Fruit fly (Drosophila melanogaster) whole organism, adult: ENCODE measurements around the gene Saf6.

Experiments used
- CG11617 ChIP-seq: fragments of 200-800 bp; sonication (Bioruptor generic); optimal IDR thresholded peaks from 2 replicates; lab custom pipeline; 2017; ENCODE audit warnings: mild to moderate bottlenecking, missing biosample characterization, missing genetic modification reagents, missing genetic modification characterization
- CG12768 ChIP-seq: fragments of 200-800 bp; sonication (Bioruptor generic); optimal IDR thresholded peaks from 2 replicates; lab custom pipeline; 2017; ENCODE audit warnings: missing biosample characterization, missing genetic modification characterization, mild to moderate bottlenecking, moderate library complexity, missing genetic modification reagents
- CG14711 ChIP-seq: fragments of 200-800 bp; sonication (Bioruptor generic); optimal IDR thresholded peaks from 2 replicates; lab custom pipeline; 2018; ENCODE audit warnings: missing biosample characterization, mild to moderate bottlenecking, missing genetic modification characterization, moderate library complexity
- CG1620 ChIP-seq: fragments of 200-800 bp; sonication (Bioruptor generic); optimal IDR thresholded peaks from 2 replicates; lab custom pipeline; 2016; ENCODE audit warnings: missing biosample characterization, missing genetic modification characterization
- CG33017 ChIP-seq: fragments of 200-800 bp; sonication (Bioruptor generic); optimal IDR thresholded peaks from 2 replicates; lab custom pipeline; 2018; ENCODE audit warnings: missing biosample characterization, mild to moderate bottlenecking, missing genetic modification characterization, moderate library complexity
- CG5204 ChIP-seq: fragments of 200-800 bp; sonication (Bioruptor generic); optimal IDR thresholded peaks from 2 replicates; lab custom pipeline; 2016; ENCODE audit warnings: missing biosample characterization, missing genetic modification characterization
- CG7045 ChIP-seq: fragments of 200-800 bp; sonication (Bioruptor generic); optimal IDR thresholded peaks from 2 replicates; lab custom pipeline; 2017; ENCODE audit warnings: missing biosample characterization, mild to moderate bottlenecking, missing genetic modification characterization
- CG7101 ChIP-seq: fragments of 200-800 bp; sonication (Bioruptor generic); optimal IDR thresholded peaks from 2 replicates; lab custom pipeline; 2018; ENCODE audit warnings: missing biosample characterization, mild to moderate bottlenecking, missing genetic modification characterization, moderate library complexity
- Clk ChIP-seq: fragments of 200-800 bp; sonication (Bioruptor generic); optimal IDR thresholded peaks from 2 replicates; lab custom pipeline; 2017; ENCODE audit warnings: missing biosample characterization, missing genetic modification characterization
- Crg-1 ChIP-seq: fragments of 200-800 bp; sonication (Bioruptor generic); optimal IDR thresholded peaks from 2 replicates; lab custom pipeline; 2016; ENCODE audit warnings: missing biosample characterization, missing genetic modification characterization
- Hr96 ChIP-seq: fragments of 200-800 bp; sonication (Bioruptor generic); optimal IDR thresholded peaks from 2 replicates; lab custom pipeline; 2016; ENCODE audit warnings: missing biosample characterization, missing genetic modification characterization
- Mnt ChIP-seq: fragments of 200-800 bp; sonication (Bioruptor generic); optimal IDR thresholded peaks from 2 replicates; lab custom pipeline; 2016; ENCODE audit warnings: missing biosample characterization, mild to moderate bottlenecking, missing genetic modification characterization
- bab1 ChIP-seq: fragments of 200-800 bp; sonication (Bioruptor generic); optimal IDR thresholded peaks from 3 replicates; lab custom pipeline; 2019; ENCODE audit warnings: missing biosample characterization, mild to moderate bottlenecking, missing genetic modification characterization, moderate library complexity
- cic ChIP-seq: fragments of 200-800 bp; sonication (Bioruptor generic); optimal IDR thresholded peaks from 2 replicates; lab custom pipeline; 2017; ENCODE audit warnings: missing biosample characterization, mild to moderate bottlenecking, missing genetic modification characterization, moderate library complexity
- cnc ChIP-seq, 2 experiments: fragments of >200 bp; optimal IDR thresholded peaks; 2 replicates each; lab custom pipeline; 2017
- kay ChIP-seq: fragments of 200-800 bp; sonication (Bioruptor generic); peaks from one replicate; lab custom pipeline; 2016; ENCODE audit warnings: missing biosample characterization, missing genetic modification characterization, borderline replicate concordance
- ovo ChIP-seq: fragments of 200-800 bp; sonication (Bioruptor generic); optimal IDR thresholded peaks from 2 replicates; lab custom pipeline; 2016; ENCODE audit warnings: missing biosample characterization, missing genetic modification characterization
- pad ChIP-seq: fragments of 200-800 bp; sonication (Bioruptor generic); optimal IDR thresholded peaks from 3 replicates; lab custom pipeline; 2017; ENCODE audit warnings: missing biosample characterization, missing genetic modification characterization, mild to moderate bottlenecking, moderate library complexity, missing genetic modification reagents
- tj ChIP-seq: fragments of 200-800 bp; sonication (Bioruptor generic); optimal IDR thresholded peaks from 3 replicates; lab custom pipeline; 2017; ENCODE audit warnings: missing biosample characterization, mild to moderate bottlenecking, missing genetic modification characterization, moderate library complexity
- toe ChIP-seq: fragments of 200-800 bp; sonication (Bioruptor generic); optimal IDR thresholded peaks from 2 replicates; lab custom pipeline; 2016; ENCODE audit warnings: missing biosample characterization, missing genetic modification characterization

Gene Saf6

DNA sequence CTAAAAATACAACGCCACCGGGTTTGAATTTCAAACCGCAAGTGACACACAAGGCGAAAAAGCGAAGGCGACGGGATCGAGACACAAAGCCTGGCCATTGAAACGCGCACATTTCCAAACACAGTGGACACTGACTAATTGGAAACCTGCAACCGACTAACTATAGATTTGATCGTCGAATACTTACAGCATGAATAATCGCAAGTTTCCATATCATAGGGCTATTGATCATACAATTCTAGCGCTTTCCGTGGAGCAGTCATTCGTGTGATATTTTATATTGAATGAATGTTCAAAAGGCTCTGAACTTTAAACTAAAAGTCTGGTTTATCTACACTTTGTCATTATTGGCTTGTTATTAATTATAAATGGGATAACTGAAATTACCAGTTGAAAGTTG, 27.6 kb upstream of the Saf6 start:
- peak; percentile 39 for TF ChIP-seq CG11617 (GFP tag; lab: Kevin White, UChicago)
- TF ChIP-seq pad (GFP tag; lab: Kevin White, UChicago) = no peak
- no peak for TF ChIP-seq CG33017 (tag; lab: Kevin White, UChicago)
- TF ChIP-seq Crg-1 (GFP tag; lab: Kevin White, UChicago) = peak; percentile 15

DNA sequence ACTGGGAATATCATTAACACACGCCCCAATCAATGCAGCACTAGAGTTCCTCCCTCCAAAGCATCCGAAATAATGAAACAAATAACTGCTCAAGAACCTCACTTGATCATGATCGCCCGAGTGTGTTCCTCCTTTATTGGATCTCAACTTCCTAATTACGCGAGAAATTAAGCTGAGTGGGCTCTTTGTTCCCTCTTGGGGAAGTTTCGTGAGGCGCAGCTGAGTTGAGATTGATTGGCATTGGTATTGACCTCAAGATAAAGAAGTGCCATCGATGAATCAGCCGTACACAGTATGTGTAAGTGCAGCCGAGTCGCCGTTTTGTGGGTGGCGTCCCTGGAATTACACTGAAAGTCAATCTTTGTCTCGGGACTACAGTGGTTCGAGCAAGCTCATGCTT, 27.1 kb upstream of the Saf6 start:
- TF ChIP-seq CG7045 = no peak
- TF ChIP-seq tj = peak; percentile 57

DNA sequence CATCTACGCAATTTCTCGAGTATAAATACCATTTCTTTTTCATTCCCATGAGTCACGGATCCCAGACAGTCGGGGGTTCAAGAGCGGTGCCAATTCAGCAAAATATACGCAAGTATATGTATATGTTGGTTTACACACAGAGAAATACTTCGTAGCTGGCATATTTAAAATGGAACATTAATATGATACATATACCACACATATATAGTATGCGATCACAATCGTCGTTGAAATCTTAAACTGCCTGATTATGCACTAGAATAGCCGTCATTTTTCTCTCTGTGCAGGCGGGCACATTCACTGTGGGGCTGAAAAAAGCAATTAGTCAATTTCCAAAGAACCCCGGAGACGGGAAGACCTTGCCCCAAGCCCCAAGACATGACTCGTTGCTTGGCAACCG, 26.0 kb upstream of the Saf6 start:
- TF ChIP-seq Hr96 (peak; percentile 66), kay (GFP tag; lab: Kevin White, UChicago) (no peak), CG7101 (tag; lab: Kevin White, UChicago) (peak; percentile 72), CG7045 (peak; percentile 82), ovo (no peak), cnc (optimal IDR thresholded peaks at IDR 0.05; lab: Kevin White, UChicago) (no peak), toe (GFP tag; lab: Kevin White, UChicago) (peak; percentile 18), CG11617 (GFP tag; lab: Kevin White, UChicago) (peak; percentile 49), CG5204 (GFP tag; lab: Kevin White, UChicago) (no peak), Mnt (no peak), CG33017 (tag; lab: Kevin White, UChicago) (peak; percentile 54), cic (GFP tag; lab: Kevin White, UChicago) (no peak), Clk (peak; percentile 13), CG1620 (GFP tag; lab: Kevin White, UChicago) (peak; percentile 50), CG14711 (tag; lab: Kevin White, UChicago) (peak; percentile 78), bab1 (GFP tag; lab: Kevin White, UChicago) (peak; percentile 93), pad (GFP tag; lab: Kevin White, UChicago) (peak; percentile 64), tj (peak; percentile 98), CG12768 (GFP tag; lab: Kevin White, UChicago) (peak; percentile 81), Crg-1 (GFP tag; lab: Kevin White, UChicago) (no peak)

DNA sequence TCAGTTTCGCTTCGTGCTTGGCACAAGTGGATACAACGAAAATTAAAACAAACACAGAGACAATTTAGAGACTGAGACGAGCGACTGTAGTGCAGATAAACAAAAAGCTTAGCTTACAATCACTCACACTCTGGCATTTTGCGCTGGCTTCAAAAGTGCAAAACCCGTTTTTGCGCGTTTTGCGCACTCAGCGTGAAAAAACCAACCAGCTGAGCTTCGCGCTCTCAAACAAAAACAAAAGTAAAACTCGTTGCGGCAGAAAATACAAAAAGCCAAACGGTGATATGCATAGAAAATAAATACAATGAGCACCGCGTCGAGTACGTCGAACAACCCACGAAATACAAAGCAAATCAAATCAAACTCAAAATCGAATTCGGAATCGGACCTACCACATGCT, 25.0 kb upstream of the Saf6 start:
- TF ChIP-seq Clk (no peak), pad (GFP tag; lab: Kevin White, UChicago) (no peak), CG5204 (GFP tag; lab: Kevin White, UChicago) (no peak), cnc (optimal IDR thresholded peaks at IDR 0.05; lab: Kevin White, UChicago) (no peak), Mnt (no peak), CG33017 (tag; lab: Kevin White, UChicago) (no peak), bab1 (GFP tag; lab: Kevin White, UChicago) (peak; percentile 10), CG11617 (GFP tag; lab: Kevin White, UChicago) (no peak), CG12768 (GFP tag; lab: Kevin White, UChicago) (peak; percentile 39), CG7045 (no peak), kay (GFP tag; lab: Kevin White, UChicago) (peak; percentile 95), cic (GFP tag; lab: Kevin White, UChicago) (peak; percentile 63), Crg-1 (GFP tag; lab: Kevin White, UChicago) (no peak), toe (GFP tag; lab: Kevin White, UChicago) (no peak), CG7101 (tag; lab: Kevin White, UChicago) (no peak), tj (peak; percentile 98)

DNA sequence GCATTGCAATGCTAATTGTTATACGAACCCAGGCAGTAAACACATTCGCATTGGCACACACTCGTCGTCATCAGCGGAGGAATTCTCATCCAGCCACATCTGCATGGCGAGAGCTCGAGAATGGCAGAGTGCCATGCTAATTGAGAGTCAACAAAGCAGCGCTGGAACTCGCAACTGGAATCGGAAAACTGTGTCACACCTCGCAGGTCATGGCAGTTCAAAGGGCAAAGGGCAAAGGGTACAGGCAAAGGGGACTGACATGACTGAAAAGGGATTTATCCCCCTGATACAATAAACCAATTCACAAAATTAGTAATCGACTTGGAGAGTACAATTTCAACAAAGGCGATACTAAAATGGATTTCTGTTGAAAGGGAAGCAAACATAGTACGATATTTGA, 24.3 kb upstream of the Saf6 start:
- TF ChIP-seq Clk (no peak), CG11617 (GFP tag; lab: Kevin White, UChicago) (no peak), CG5204 (GFP tag; lab: Kevin White, UChicago) (no peak), CG1620 (GFP tag; lab: Kevin White, UChicago) (no peak), Mnt (no peak), pad (GFP tag; lab: Kevin White, UChicago) (no peak), bab1 (GFP tag; lab: Kevin White, UChicago) (no peak), Hr96 (no peak), cic (GFP tag; lab: Kevin White, UChicago) (no peak), tj (no peak), CG12768 (GFP tag; lab: Kevin White, UChicago) (peak; percentile 25), ovo (peak; percentile 19), CG14711 (tag; lab: Kevin White, UChicago) (no peak), cnc (optimal IDR thresholded peaks at IDR 0.05; lab: Kevin White, UChicago) (no peak), CG7045 (peak; percentile 19), CG33017 (tag; lab: Kevin White, UChicago) (no peak), CG7101 (tag; lab: Kevin White, UChicago) (no peak), Crg-1 (GFP tag; lab: Kevin White, UChicago) (no peak), toe (GFP tag; lab: Kevin White, UChicago) (no peak), kay (GFP tag; lab: Kevin White, UChicago) (no peak)

DNA sequence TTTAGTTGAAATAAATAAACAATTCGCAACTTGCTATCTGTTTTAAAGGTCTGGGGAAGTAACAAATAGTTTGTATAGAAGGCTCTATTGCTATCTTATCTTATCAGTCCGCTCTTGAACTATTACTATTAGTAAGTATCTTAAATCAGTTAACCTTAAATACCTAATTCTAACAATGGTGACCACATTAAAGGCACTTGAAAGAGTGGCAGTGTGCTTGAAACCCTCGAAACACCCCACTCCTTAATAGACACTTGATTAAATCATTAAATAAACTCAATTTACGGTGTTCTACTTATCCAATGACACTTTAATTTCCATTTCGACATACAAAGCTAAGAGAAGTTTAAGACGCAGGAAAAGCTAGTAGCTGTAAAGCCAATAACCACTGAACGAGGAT, 23.0 kb upstream of the Saf6 start:
- no peak for TF ChIP-seq CG33017 (tag; lab: Kevin White, UChicago)
- peak; percentile 5 for TF ChIP-seq cic (GFP tag; lab: Kevin White, UChicago)

DNA sequence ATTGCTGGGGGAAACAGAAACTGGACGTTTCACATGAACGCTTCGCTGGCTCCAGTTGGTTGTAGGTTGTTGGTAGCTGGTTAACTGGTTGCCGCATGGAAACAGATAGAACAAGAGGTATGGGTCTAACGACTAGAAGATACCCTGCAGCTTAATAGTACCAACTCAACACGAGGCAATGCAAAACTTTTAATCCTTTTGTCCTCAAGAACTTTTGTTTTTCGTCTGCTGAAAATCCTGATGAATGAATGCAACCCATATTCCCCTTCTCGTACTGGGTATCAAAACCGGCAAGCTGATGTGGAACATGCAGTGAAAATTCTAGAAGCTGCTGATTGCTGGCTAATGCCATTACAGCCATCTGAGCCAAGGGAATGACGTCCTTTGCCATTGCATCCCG, 22.2 kb upstream of the Saf6 start:
- no peak for TF ChIP-seq CG12768 (GFP tag; lab: Kevin White, UChicago)
